Fruit fly (Drosophila melanogaster) whole organism, adult: Measurements from ENCODE around the gene CG6770.
A peak's percentile ranks its signal among the peaks of the same experiment; 100 is the strongest.

Experiments used
- CG11617 ChIP-seq: fragments of 200-800 bp; sonication (Bioruptor generic); optimal IDR thresholded peaks from 2 replicates; lab custom pipeline; 2017; ENCODE audit warnings: mild to moderate bottlenecking, missing biosample characterization, missing genetic modification reagents, missing genetic modification characterization
- CG12768 ChIP-seq: fragments of 200-800 bp; sonication (Bioruptor generic); optimal IDR thresholded peaks from 2 replicates; lab custom pipeline; 2017; ENCODE audit warnings: missing biosample characterization, missing genetic modification characterization, mild to moderate bottlenecking, moderate library complexity, missing genetic modification reagents
- CG14711 ChIP-seq: fragments of 200-800 bp; sonication (Bioruptor generic); optimal IDR thresholded peaks from 2 replicates; lab custom pipeline; 2018; ENCODE audit warnings: missing biosample characterization, mild to moderate bottlenecking, missing genetic modification characterization, moderate library complexity
- CG1620 ChIP-seq: fragments of 200-800 bp; sonication (Bioruptor generic); optimal IDR thresholded peaks from 2 replicates; lab custom pipeline; 2016; ENCODE audit warnings: missing biosample characterization, missing genetic modification characterization
- CG33017 ChIP-seq: fragments of 200-800 bp; sonication (Bioruptor generic); optimal IDR thresholded peaks from 2 replicates; lab custom pipeline; 2018; ENCODE audit warnings: missing biosample characterization, mild to moderate bottlenecking, missing genetic modification characterization, moderate library complexity
- CG5204 ChIP-seq: fragments of 200-800 bp; sonication (Bioruptor generic); optimal IDR thresholded peaks from 2 replicates; lab custom pipeline; 2016; ENCODE audit warnings: missing biosample characterization, missing genetic modification characterization
- CG7045 ChIP-seq: fragments of 200-800 bp; sonication (Bioruptor generic); optimal IDR thresholded peaks from 2 replicates; lab custom pipeline; 2017; ENCODE audit warnings: missing biosample characterization, mild to moderate bottlenecking, missing genetic modification characterization
- CG7101 ChIP-seq: fragments of 200-800 bp; sonication (Bioruptor generic); optimal IDR thresholded peaks from 2 replicates; lab custom pipeline; 2018; ENCODE audit warnings: missing biosample characterization, mild to moderate bottlenecking, missing genetic modification characterization, moderate library complexity
- Clk ChIP-seq: fragments of 200-800 bp; sonication (Bioruptor generic); optimal IDR thresholded peaks from 2 replicates; lab custom pipeline; 2017; ENCODE audit warnings: missing biosample characterization, missing genetic modification characterization
- Crg-1 ChIP-seq: fragments of 200-800 bp; sonication (Bioruptor generic); optimal IDR thresholded peaks from 2 replicates; lab custom pipeline; 2016; ENCODE audit warnings: missing biosample characterization, missing genetic modification characterization
- Hr96 ChIP-seq: fragments of 200-800 bp; sonication (Bioruptor generic); optimal IDR thresholded peaks from 2 replicates; lab custom pipeline; 2016; ENCODE audit warnings: missing biosample characterization, missing genetic modification characterization
- Mnt ChIP-seq: fragments of 200-800 bp; sonication (Bioruptor generic); optimal IDR thresholded peaks from 2 replicates; lab custom pipeline; 2016; ENCODE audit warnings: missing biosample characterization, mild to moderate bottlenecking, missing genetic modification characterization
- bab1 ChIP-seq: fragments of 200-800 bp; sonication (Bioruptor generic); optimal IDR thresholded peaks from 3 replicates; lab custom pipeline; 2019; ENCODE audit warnings: missing biosample characterization, mild to moderate bottlenecking, missing genetic modification characterization, moderate library complexity
- cic ChIP-seq: fragments of 200-800 bp; sonication (Bioruptor generic); optimal IDR thresholded peaks from 2 replicates; lab custom pipeline; 2017; ENCODE audit warnings: missing biosample characterization, mild to moderate bottlenecking, missing genetic modification characterization, moderate library complexity
- cnc ChIP-seq, 2 experiments: fragments of >200 bp; optimal IDR thresholded peaks; 2 replicates each; lab custom pipeline; 2017
- ovo ChIP-seq: fragments of 200-800 bp; sonication (Bioruptor generic); optimal IDR thresholded peaks from 2 replicates; lab custom pipeline; 2016; ENCODE audit warnings: missing biosample characterization, missing genetic modification characterization
- pad ChIP-seq: fragments of 200-800 bp; sonication (Bioruptor generic); optimal IDR thresholded peaks from 3 replicates; lab custom pipeline; 2017; ENCODE audit warnings: missing biosample characterization, missing genetic modification characterization, mild to moderate bottlenecking, moderate library complexity, missing genetic modification reagents
- tj ChIP-seq: fragments of 200-800 bp; sonication (Bioruptor generic); optimal IDR thresholded peaks from 3 replicates; lab custom pipeline; 2017; ENCODE audit warnings: missing biosample characterization, mild to moderate bottlenecking, missing genetic modification characterization, moderate library complexity
- toe ChIP-seq: fragments of 200-800 bp; sonication (Bioruptor generic); optimal IDR thresholded peaks from 2 replicates; lab custom pipeline; 2016; ENCODE audit warnings: missing biosample characterization, missing genetic modification characterization

Gene CG6770

DNA sequence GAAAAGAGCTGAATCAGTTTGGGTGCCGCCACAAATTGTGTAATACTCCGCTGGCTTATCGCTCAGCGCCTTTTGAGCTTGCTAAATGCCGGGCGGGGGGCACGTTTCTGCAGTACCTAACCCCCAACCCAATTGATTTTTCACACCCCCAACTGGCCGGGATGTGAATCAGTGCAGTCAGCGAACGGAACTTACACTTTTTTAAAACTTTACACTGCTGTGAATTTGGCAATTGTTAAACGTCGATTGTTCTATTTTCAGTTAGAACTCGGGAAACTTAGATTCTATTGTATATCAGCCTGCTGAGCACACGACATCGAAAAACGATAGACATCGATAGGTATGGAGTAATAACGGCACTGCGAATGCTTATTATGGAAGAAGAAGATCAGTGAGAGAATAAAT, 7.7 kb downstream of the CG6770 start, which contains the start of gene Tom70:
TSS of gene Tom70 (minus strand) at position 335 of the 405 bp plus-strand sequence.
- no peak for TF ChIP-seq Crg-1 (GFP tag; lab: Kevin White, UChicago)
- no peak for TF ChIP-seq cic (GFP tag; lab: Kevin White, UChicago)
- TF ChIP-seq cnc (optimal IDR thresholded peaks at IDR 0.05; lab: Kevin White, UChicago) = no peak
- no peak for TF ChIP-seq CG5204
- TF ChIP-seq Mnt (GFP tag; lab: Kevin White, UChicago) = peak; percentile 81
- TF ChIP-seq ovo = peak; percentile 13
- TF ChIP-seq CG14711 = no peak
- no peak for TF ChIP-seq Hr96 (GFP tag; lab: Kevin White, UChicago)
- TF ChIP-seq CG11617 (GFP tag; lab: Kevin White, UChicago) = no peak
- no peak for TF ChIP-seq tj (GFP tag; lab: Kevin White, UChicago)
- TF ChIP-seq CG1620 (GFP tag; lab: Kevin White, UChicago) = no peak
- no peak for TF ChIP-seq CG33017 (tag; lab: Kevin White, UChicago)
- TF ChIP-seq CG7101 (tag; lab: Kevin White, UChicago) = no peak

DNA sequence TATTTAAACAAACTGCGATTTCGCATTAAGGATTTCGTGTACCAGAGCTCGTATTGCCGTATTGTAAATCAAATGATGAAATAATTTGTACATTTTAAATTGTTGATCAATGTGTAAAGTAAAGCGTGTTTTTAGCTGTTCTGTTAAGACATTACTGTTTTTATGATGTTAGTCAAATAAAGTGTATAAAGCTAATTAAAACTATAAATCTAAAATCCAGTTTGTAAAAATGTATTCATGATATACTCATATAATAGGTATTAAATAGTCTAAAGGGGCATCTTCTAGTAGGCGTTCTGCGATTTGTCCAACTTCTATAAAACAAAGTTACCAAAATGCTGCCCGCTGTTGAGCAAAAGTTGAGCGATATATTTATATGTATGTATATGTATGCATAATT, 12.0 kb downstream of the CG6770 start, which contains the start of gene CG18788:
TSS of gene CG18788 (plus strand) at position 301 of the 400 bp plus-strand sequence.
- no peak for TF ChIP-seq tj (GFP tag; lab: Kevin White, UChicago)
- no peak for TF ChIP-seq pad (GFP tag; lab: Kevin White, UChicago)
- no peak for TF ChIP-seq CG33017 (tag; lab: Kevin White, UChicago)
- no peak for TF ChIP-seq cic (GFP tag; lab: Kevin White, UChicago)
- no peak for TF ChIP-seq CG7101 (tag; lab: Kevin White, UChicago)
- no peak for TF ChIP-seq Crg-1 (GFP tag; lab: Kevin White, UChicago)
- TF ChIP-seq ovo = no peak
- TF ChIP-seq Mnt (GFP tag; lab: Kevin White, UChicago) = no peak
- no peak for TF ChIP-seq CG14711
- TF ChIP-seq Hr96 (GFP tag; lab: Kevin White, UChicago) = no peak
- TF ChIP-seq toe (GFP tag; lab: Kevin White, UChicago) = no peak

DNA sequence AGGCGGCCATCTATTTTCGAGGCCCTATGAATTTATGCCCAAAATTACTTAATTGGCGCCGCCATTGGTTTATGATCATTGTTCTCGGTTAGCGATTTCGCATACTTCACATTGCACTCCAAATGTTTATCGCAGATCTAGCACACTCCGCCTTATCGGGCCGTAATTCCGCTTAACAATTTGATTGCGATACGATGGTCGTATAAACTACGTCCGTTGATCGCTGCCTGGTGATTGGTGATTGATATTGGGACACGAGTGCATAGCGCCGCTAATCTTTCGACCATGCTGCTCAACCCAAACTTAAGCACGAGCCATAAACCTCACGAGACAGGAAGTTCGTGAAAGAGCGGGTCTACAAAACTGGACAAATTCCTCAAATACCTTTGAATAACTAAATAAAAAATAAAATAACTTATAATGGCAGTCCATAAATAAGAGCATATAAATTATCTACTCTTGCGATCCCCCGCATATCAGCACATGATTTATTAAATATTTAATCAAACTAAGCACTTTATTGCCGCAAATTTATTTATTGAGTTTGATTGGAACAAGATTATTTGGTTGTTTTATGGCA, 15.3 kb downstream of the CG6770 start:
- TF ChIP-seq cnc (optimal IDR thresholded peaks at IDR 0.05; lab: Kevin White, UChicago) = no peak
- TF ChIP-seq cic (GFP tag; lab: Kevin White, UChicago) = peak; percentile 4

- TF ChIP-seq CG7101 (tag; lab: Kevin White, UChicago) = no peak
- no peak for TF ChIP-seq CG1620 (GFP tag; lab: Kevin White, UChicago)
- no peak for TF ChIP-seq cic (GFP tag; lab: Kevin White, UChicago)
- peak; percentile 7 for TF ChIP-seq Hr96 (GFP tag; lab: Kevin White, UChicago)
Measured at dm6 chr2L:12029594-12030197, 16.2 kb downstream of the CG6770 start.

DNA sequence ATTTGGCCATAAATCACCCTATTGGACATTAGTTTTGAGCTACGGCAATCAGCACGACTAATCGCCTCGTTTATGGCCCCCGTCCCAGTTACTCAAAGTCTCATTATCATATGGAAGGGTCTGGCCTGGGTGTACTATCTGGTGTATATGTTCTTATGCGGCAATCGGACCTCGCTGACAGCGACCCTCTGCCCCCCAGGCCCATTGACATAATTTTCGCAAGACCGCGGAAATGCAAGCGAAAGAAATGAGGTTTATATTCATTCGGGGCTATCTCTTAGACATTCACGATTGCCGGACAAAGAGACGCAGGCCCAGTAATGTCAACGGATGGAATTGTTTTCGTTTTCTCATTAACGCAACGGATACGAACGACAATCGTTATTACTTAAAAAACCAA, 17.1 kb downstream of the CG6770 start:
- TF ChIP-seq CG14711 (no peak), bab1 (no peak), toe (GFP tag; lab: Kevin White, UChicago) (no peak), tj (GFP tag; lab: Kevin White, UChicago) (no peak), Mnt (GFP tag; lab: Kevin White, UChicago) (no peak), CG33017 (tag; lab: Kevin White, UChicago) (no peak), CG11617 (GFP tag; lab: Kevin White, UChicago) (no peak), Clk (no peak)

- no peak for TF ChIP-seq CG14711
- TF ChIP-seq CG7045 (GFP tag; lab: Kevin White, UChicago) = no peak
- no peak for TF ChIP-seq CG12768 (GFP tag; lab: Kevin White, UChicago)
- TF ChIP-seq Hr96 (GFP tag; lab: Kevin White, UChicago) = no peak
- TF ChIP-seq tj (GFP tag; lab: Kevin White, UChicago) = no peak
- no peak for TF ChIP-seq CG5204
- TF ChIP-seq pad (GFP tag; lab: Kevin White, UChicago) = no peak
Measured at dm6 chr2L:12028102-12028501, 17.8 kb downstream of the CG6770 start.

DNA sequence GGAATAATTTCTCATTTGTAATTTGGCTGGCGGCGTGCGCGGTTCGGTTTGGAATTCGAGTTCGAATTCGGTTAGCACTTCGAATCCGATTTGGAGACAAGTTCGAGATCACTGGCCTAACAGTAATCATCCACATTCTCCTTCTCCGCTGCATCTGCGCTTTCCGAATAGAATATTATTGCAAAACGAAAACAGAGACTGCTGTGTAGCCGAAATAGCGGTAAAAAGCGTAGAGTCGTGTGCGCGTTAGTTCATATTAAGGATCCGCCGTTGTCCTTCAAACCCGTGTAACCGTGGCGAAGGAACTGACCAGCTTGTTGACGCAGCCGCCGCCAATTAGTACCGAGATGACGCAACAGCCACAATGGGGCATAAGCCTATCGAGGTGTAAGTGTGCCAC, 18.5 kb downstream of the CG6770 start, which contains the start of gene dmGlut:
TSS of gene dmGlut (plus strand) at position 4 of the 400 bp plus-strand sequence.
- TF ChIP-seq bab1 (no peak), ovo (no peak), Crg-1 (GFP tag; lab: Kevin White, UChicago) (no peak), CG1620 (GFP tag; lab: Kevin White, UChicago) (no peak), tj (GFP tag; lab: Kevin White, UChicago) (no peak), toe (GFP tag; lab: Kevin White, UChicago) (no peak), pad (GFP tag; lab: Kevin White, UChicago) (peak; percentile 93), CG33017 (tag; lab: Kevin White, UChicago) (no peak), CG11617 (GFP tag; lab: Kevin White, UChicago) (no peak)
